Fruit fly (Drosophila melanogaster) whole organism, embryonic: ENCODE data around the gene PNKP.

Experiments used
- Asciz ChIP-seq: fragments of 200-800 bp; sonication (Bioruptor generic); optimal IDR thresholded peaks from 2 replicates; lab custom pipeline; 2017; ENCODE audit warnings: missing biosample characterization, mild to moderate bottlenecking, missing genetic modification characterization, missing genetic modification reagents
- Bteb2 ChIP-seq: fragments of 200-800 bp; sonication (Bioruptor generic); optimal IDR thresholded peaks from 2 replicates; lab custom pipeline; 2016; ENCODE audit warnings: missing biosample characterization, missing genetic modification characterization
- CG11560 ChIP-seq: fragments of 200-800 bp; sonication (Bioruptor generic); IDR thresholded peaks from 3 replicates; pipeline ENCODE4 v1.3.6; 2022; ENCODE audit warnings: missing biosample characterization, missing genetic modification characterization
- CG12391 ChIP-seq: fragments of 200-800 bp; sonication (Bioruptor generic); optimal IDR thresholded peaks from 3 replicates; lab custom pipeline; 2018; ENCODE audit warnings: missing biosample characterization, mild to moderate bottlenecking, missing genetic modification characterization, moderate library complexity
- CG13296 ChIP-seq: fragments of 200-800 bp; sonication (Bioruptor generic); optimal IDR thresholded peaks from 3 replicates; lab custom pipeline; 2018; ENCODE audit warnings: missing biosample characterization, mild to moderate bottlenecking, missing genetic modification characterization
- CG16813 ChIP-seq: fragments of 200-800 bp; sonication (Bioruptor generic); IDR thresholded peaks from 3 replicates; pipeline ENCODE4 v1.3.6; 2022; ENCODE audit warnings: missing biosample characterization, missing genetic modification characterization; ENCODE audit not compliant: partially characterized antibody
- CG17568 ChIP-seq: fragments of 200-800 bp; sonication (Bioruptor generic); optimal IDR thresholded peaks from 2 replicates; lab custom pipeline; 2018; ENCODE audit warnings: missing biosample characterization, mild to moderate bottlenecking, missing genetic modification characterization, moderate library complexity
- CG2116 ChIP-seq: fragments of 200-800 bp; sonication (Bioruptor generic); optimal IDR thresholded peaks from 3 replicates; lab custom pipeline; 2018; ENCODE audit warnings: missing biosample characterization, mild to moderate bottlenecking, missing genetic modification characterization
- CG30020 ChIP-seq: fragments of 200-800 bp; optimal IDR thresholded peaks from 2 replicates; lab custom pipeline; 2019; ENCODE audit warnings: missing biosample characterization, mild to moderate bottlenecking, missing genetic modification characterization, moderate library complexity
- CG43689 ChIP-seq: fragments of 200-800 bp; sonication (Bioruptor generic); IDR thresholded peaks from 2 replicates; pipeline ENCODE4 v1.3.6; 2022; ENCODE audit warnings: missing biosample characterization, missing genetic modification characterization
- CG4854 ChIP-seq: fragments of 200-800 bp; sonication (Bioruptor generic); optimal IDR thresholded peaks from 2 replicates; lab custom pipeline; 2016; ENCODE audit warnings: missing biosample characterization, missing genetic modification characterization, inconsistent platforms
- CG6683 ChIP-seq: fragments of 200-800 bp; sonication (Bioruptor generic); optimal IDR thresholded peaks from 2 replicates; lab custom pipeline; 2017; ENCODE audit warnings: missing biosample characterization, mild to moderate bottlenecking, missing genetic modification characterization, missing genetic modification reagents
- CG8924 ChIP-seq: fragments of 200-800 bp; optimal IDR thresholded peaks from 3 replicates; lab custom pipeline; 2019; ENCODE audit warnings: missing biosample characterization, mild to moderate bottlenecking, missing genetic modification characterization, moderate library complexity
- CG9727 ChIP-seq: fragments of 200-800 bp; sonication (Bioruptor generic); optimal IDR thresholded peaks from 3 replicates; lab custom pipeline; 2017; ENCODE audit warnings: missing biosample characterization, mild to moderate bottlenecking, missing genetic modification characterization
- D ChIP-seq, 2 experiments: fragments of 200-800 bp in 1 of 2; fragments of >200 bp in 1 of 2; sonication (Bioruptor generic) in 1 of 2; optimal IDR thresholded peaks; 2 replicates in 1 of 2; 3 replicates in 1 of 2; lab custom pipeline; 2017; ENCODE audit warnings: mild to moderate bottlenecking in 1 of 2, missing biosample characterization in 1 of 2, missing genetic modification characterization in 1 of 2, missing genetic modification reagents in 1 of 2
- Dfd ChIP-seq, 2 experiments: fragments of >200 bp; optimal IDR thresholded peaks; 2 replicates each; lab custom pipeline; 2017; ENCODE audit warnings: missing biosample characterization in 2 of 2, missing genetic modification characterization in 2 of 2
- Dip3 ChIP-seq: fragments of 200-800 bp; sonication (Bioruptor generic); optimal IDR thresholded peaks from 3 replicates; lab custom pipeline; 2016; ENCODE audit warnings: missing biosample characterization, missing genetic modification characterization
- Dll ChIP-seq: fragments of 200-800 bp; sonication (Bioruptor generic); IDR thresholded peaks from 4 replicates; pipeline ENCODE4 v1.3.6; 2022; ENCODE audit warnings: missing biosample characterization, missing genetic modification characterization; ENCODE audit not compliant: partially characterized antibody
- Doc3 ChIP-seq: fragments of 200-800 bp; sonication (Bioruptor generic); IDR thresholded peaks from 3 replicates; pipeline ENCODE4 v1.3.6; 2022; ENCODE audit warnings: missing biosample characterization, missing genetic modification characterization; ENCODE audit not compliant: partially characterized antibody
- Dp ChIP-seq: fragments of 200-800 bp; sonication (Bioruptor generic); optimal IDR thresholded peaks from 2 replicates; lab custom pipeline; 2018; ENCODE audit warnings: missing biosample characterization, mild to moderate bottlenecking, missing genetic modification characterization, moderate library complexity
- ERR ChIP-seq: fragments of 200-800 bp; sonication (Bioruptor generic); optimal IDR thresholded peaks from 2 replicates; lab custom pipeline; 2016; ENCODE audit warnings: missing biosample characterization, missing genetic modification characterization
- H15 ChIP-seq: fragments of 200-800 bp; sonication (Bioruptor generic); IDR thresholded peaks from 3 replicates; pipeline ENCODE4 v1.3.6; 2022; ENCODE audit warnings: missing biosample characterization, missing genetic modification characterization
- Hmx ChIP-seq: fragments of 200-800 bp; sonication (Bioruptor generic); optimal IDR thresholded peaks from 2 replicates; lab custom pipeline; 2016; ENCODE audit warnings: missing biosample characterization, missing genetic modification characterization
- Hr78 ChIP-seq, 2 experiments: fragments of 200-800 bp in 1 of 2; fragments of >200 bp in 1 of 2; sonication (Bioruptor generic) in 1 of 2; optimal IDR thresholded peaks; 2 replicates each; lab custom pipeline; 2017 to 2019; ENCODE audit warnings: missing biosample characterization in 2 of 2, missing genetic modification characterization in 2 of 2, mild to moderate bottlenecking in 1 of 2, moderate library complexity in 1 of 2
- Lpt ChIP-seq: fragments of >200 bp; optimal IDR thresholded peaks from 2 replicates; lab custom pipeline; 2018; ENCODE audit warnings: missing biosample characterization, missing genetic modification characterization
- MESR4 ChIP-seq: fragments of 200-800 bp; sonication (Bioruptor generic); optimal IDR thresholded peaks from 2 replicates; lab custom pipeline; 2018; ENCODE audit warnings: missing biosample characterization, mild to moderate bottlenecking, missing genetic modification characterization, moderate library complexity
- Rfx ChIP-seq: fragments of 200-800 bp; sonication (Bioruptor generic); IDR thresholded peaks from 2 replicates; pipeline ENCODE4 v1.3.6; 2022; ENCODE audit warnings: missing biosample characterization, missing genetic modification characterization
- Sin3A ChIP-seq: fragments of >200 bp; optimal IDR thresholded peaks from 2 replicates; lab custom pipeline; 2018
- Sox102F ChIP-seq: fragments of 200-800 bp; sonication (Bioruptor generic); optimal IDR thresholded peaks from 2 replicates; lab custom pipeline; 2018; ENCODE audit warnings: missing biosample characterization, mild to moderate bottlenecking, missing genetic modification characterization, moderate library complexity
- Vsx1 ChIP-seq: fragments of 200-800 bp; sonication (Bioruptor generic); optimal IDR thresholded peaks from 2 replicates; lab custom pipeline; 2017; ENCODE audit warnings: missing biosample characterization, mild to moderate bottlenecking, missing genetic modification characterization, missing genetic modification reagents
- bcd ChIP-seq: fragments of 200-800 bp; sonication (Bioruptor generic); optimal IDR thresholded peaks from 2 replicates; lab custom pipeline; 2017; ENCODE audit warnings: missing biosample characterization, mild to moderate bottlenecking, missing genetic modification characterization
- chn ChIP-seq: fragments of 200-800 bp; sonication (Bioruptor generic); optimal IDR thresholded peaks from 2 replicates; lab custom pipeline; 2016; ENCODE audit warnings: missing biosample characterization, missing genetic modification characterization
- crp ChIP-seq, 2 experiments: fragments of 200-800 bp; sonication (Bioruptor generic); optimal IDR thresholded peaks; 2 replicates in 1 of 2; 3 replicates in 1 of 2; lab custom pipeline; 2017; ENCODE audit warnings: missing biosample characterization in 2 of 2, missing genetic modification characterization in 2 of 2, mild to moderate bottlenecking in 1 of 2, moderate library complexity in 1 of 2
- cwo ChIP-seq: fragments of 200-800 bp; sonication (Bioruptor generic); optimal IDR thresholded peaks from 3 replicates; lab custom pipeline; 2017; ENCODE audit warnings: missing biosample characterization, missing genetic modification characterization, mild to moderate bottlenecking, moderate library complexity, missing genetic modification reagents
- dmrt99B ChIP-seq: fragments of 200-800 bp; sonication (Bioruptor generic); optimal IDR thresholded peaks from 2 replicates; lab custom pipeline; 2018; ENCODE audit warnings: missing biosample characterization, mild to moderate bottlenecking, missing genetic modification characterization, moderate library complexity
- exex ChIP-seq: fragments of 200-800 bp; sonication (Bioruptor generic); optimal IDR thresholded peaks from 4 replicates; lab custom pipeline; 2018; ENCODE audit warnings: missing biosample characterization, mild to moderate bottlenecking, missing genetic modification characterization, moderate library complexity
- gsb ChIP-seq: fragments of 200-800 bp; sonication (Bioruptor generic); IDR thresholded peaks from 2 replicates; pipeline ENCODE4 v1.3.6; 2022; ENCODE audit warnings: missing biosample characterization, missing genetic modification characterization
- h ChIP-seq: fragments of >200 bp; optimal IDR thresholded peaks from 2 replicates; lab custom pipeline; 2017
- hbn ChIP-seq: fragments of 200-800 bp; sonication (Bioruptor generic); IDR thresholded peaks from 2 replicates; pipeline ENCODE4 v1.3.6; 2022; ENCODE audit warnings: missing biosample characterization, missing genetic modification characterization; ENCODE audit not compliant: partially characterized antibody
- nerfin-1 ChIP-seq: fragments of 200-800 bp; sonication (Bioruptor generic); optimal IDR thresholded peaks from 3 replicates; lab custom pipeline; 2019; ENCODE audit warnings: missing biosample characterization, mild to moderate bottlenecking, missing genetic modification characterization, moderate library complexity
- psq ChIP-seq: fragments of 200-800 bp; sonication (Bioruptor generic); optimal IDR thresholded peaks from 2 replicates; lab custom pipeline; 2017; ENCODE audit warnings: missing biosample characterization, missing genetic modification characterization
- sc ChIP-seq, 3 experiments: fragments of >200 bp in 2 of 3; fragments of 200-800 bp in 1 of 3; sonication (Bioruptor generic) in 1 of 3; optimal IDR thresholded peaks; 2 replicates in 2 of 3; 3 replicates in 1 of 3; lab custom pipeline; 2017; ENCODE audit warnings: mild to moderate bottlenecking in 1 of 3, missing biosample characterization in 1 of 3, missing genetic modification characterization in 1 of 3, missing genetic modification reagents in 1 of 3
- shn ChIP-seq: fragments of 200-800 bp; sonication (Bioruptor generic); optimal IDR thresholded peaks from 3 replicates; lab custom pipeline; 2016; ENCODE audit warnings: missing biosample characterization, missing genetic modification characterization
- sug ChIP-seq: fragments of 200-800 bp; optimal IDR thresholded peaks from 2 replicates; lab custom pipeline; 2019; ENCODE audit warnings: missing biosample characterization, mild to moderate bottlenecking, missing genetic modification characterization, moderate library complexity
- tio ChIP-seq: fragments of 200-800 bp; sonication (Bioruptor generic); optimal IDR thresholded peaks from 2 replicates; lab custom pipeline; 2017; ENCODE audit warnings: missing biosample characterization, missing genetic modification characterization, inconsistent platforms
- unc-4 ChIP-seq: fragments of 200-800 bp; sonication (Bioruptor generic); IDR thresholded peaks from 2 replicates; pipeline ENCODE4 v1.3.6; 2022; ENCODE audit warnings: missing biosample characterization, missing genetic modification characterization; ENCODE audit not compliant: partially characterized antibody
- unpg ChIP-seq: fragments of 200-800 bp; sonication (Bioruptor generic); optimal IDR thresholded peaks from 3 replicates; lab custom pipeline; 2018; ENCODE audit warnings: missing biosample characterization, mild to moderate bottlenecking, missing genetic modification characterization, moderate library complexity
- yki ChIP-seq: fragments of >200 bp; optimal IDR thresholded peaks from 3 replicates; lab custom pipeline; 2018
- zen ChIP-seq: fragments of 200-800 bp; sonication (Bioruptor generic); optimal IDR thresholded peaks from 3 replicates; lab custom pipeline; 2018; ENCODE audit warnings: missing biosample characterization, mild to moderate bottlenecking, missing genetic modification characterization, moderate library complexity
- zfh1 ChIP-seq: fragments of 200-800 bp; sonication (Bioruptor generic); IDR thresholded peaks from 3 replicates; pipeline ENCODE4 v1.3.6; 2022; ENCODE audit warnings: missing biosample characterization, missing genetic modification characterization

Gene PNKP

dm6 chr3R:8340675-8341275, 2.5 kb downstream of the PNKP start, which contains the start of the genes COX7A and Arl2 (continued):
- TF ChIP-seq D (optimal IDR thresholded peaks at IDR 0.05; lab: Kevin White, UChicago) (no peak), D (GFP tag; optimal IDR thresholded peaks at IDR 0.05; lab: Kevin White, UChicago) (no peak), Bteb2 (no peak), Vsx1 (no peak), CG8924 (tag; lab: Kevin White, UChicago) (peak; percentile 77), zen (no peak), hbn (GFP tag; lab: Robert Waterston, UW) (peak; percentile 95), Sox102F (no peak), yki (no peak), CG13296 (no peak), CG12391 (tag; lab: Kevin White, UChicago) (peak; percentile 17), crp (GFP tag; optimal IDR thresholded peaks at IDR 0.05; lab: Kevin White, UChicago) (peak; percentile 34 to 83), CG4854 (GFP tag; lab: Kevin White, UChicago) (no peak), CG9727 (GFP tag; lab: Kevin White, UChicago) (no peak), nerfin-1 (peak; percentile 14), unc-4 (peak; percentile 95), zfh1 (no peak), psq (GFP tag; lab: Kevin White, UChicago) (no peak), unpg (no peak), Doc3 (GFP tag; lab: Robert Waterston, UW) (peak; percentile 87), exex (tag; lab: Kevin White, UChicago) (no peak), shn (GFP tag; lab: Kevin White, UChicago) (no peak), chn (GFP tag; lab: Kevin White, UChicago) (no peak), Sin3A (lab: Kevin White, UChicago) (peak; percentile 30), CG43689 (GFP tag; lab: Robert Waterston, UW) (no peak), H15 (no peak), gsb (GFP tag; lab: Robert Waterston, UW) (no peak), dmrt99B (tag; lab: Kevin White, UChicago) (no peak), Dll (GFP tag; lab: Robert Waterston, UW) (peak; percentile 94), Lpt (GFP tag; lab: Kevin White, UChicago) (no peak), Rfx (GFP tag; lab: Robert Waterston, UW) (no peak), CG30020 (tag; lab: Kevin White, UChicago) (peak; percentile 42)
- TF ChIP-seq, all 482 proteins: peak for 88

DNA sequence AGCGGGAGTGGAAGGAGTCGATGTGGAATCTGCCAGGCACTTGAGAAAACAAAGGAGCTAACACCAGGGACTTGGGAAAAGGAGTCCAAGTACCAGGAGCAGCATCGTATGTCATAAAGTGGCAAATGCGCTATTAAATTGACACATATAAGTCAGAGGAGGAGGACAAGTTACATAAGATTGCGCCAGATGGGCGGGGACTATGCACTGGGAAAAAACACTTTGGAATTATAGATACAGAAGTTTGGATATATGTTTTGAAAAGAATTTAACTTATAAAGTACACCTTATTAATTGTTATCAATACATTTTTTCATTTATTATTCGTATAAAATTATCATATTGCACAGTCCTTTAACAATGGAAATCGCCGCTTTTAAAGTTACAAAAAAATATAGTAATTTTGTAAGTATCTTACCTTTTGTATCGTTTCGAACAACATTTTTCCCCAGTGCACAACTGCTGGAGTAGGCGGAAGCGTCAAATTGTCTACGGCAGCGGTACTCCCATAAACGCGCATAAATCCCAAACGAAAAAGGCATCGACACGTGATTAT, 7.2 kb downstream of the PNKP start:
- TF ChIP-seq cwo (GFP tag; lab: Kevin White, UChicago), result no peak
- TF ChIP-seq CG17568 (GFP tag; lab: Kevin White, UChicago), result no peak
- no peak for TF ChIP-seq Dll (GFP tag; lab: Robert Waterston, UW)
- no peak for TF ChIP-seq sug (tag; lab: Kevin White, UChicago)
- no peak for TF ChIP-seq MESR4 (GFP tag; lab: Kevin White, UChicago)
- no peak for TF ChIP-seq ERR (GFP tag; lab: Kevin White, UChicago)
- no peak for TF ChIP-seq Dp (GFP tag; lab: Kevin White, UChicago)
- TF ChIP-seq h, result no peak
- no peak for TF ChIP-seq Hmx (GFP tag; lab: Kevin White, UChicago)
- no peak for TF ChIP-seq Dfd (GFP tag; optimal IDR thresholded peaks at IDR 0.05; lab: Kevin White, UChicago)
- no peak for TF ChIP-seq CG16813 (GFP tag; lab: Robert Waterston, UW)
- no peak for TF ChIP-seq tio (GFP tag; lab: Kevin White, UChicago)
- no peak for TF ChIP-seq CG6683 (GFP tag; lab: Kevin White, UChicago)
- TF ChIP-seq sc (optimal IDR thresholded peaks at IDR 0.05; lab: Kevin White, UChicago), result no peak
- no peak for TF ChIP-seq sc (GFP tag; optimal IDR thresholded peaks at IDR 0.05; lab: Kevin White, UChicago)
- no peak for TF ChIP-seq bcd (GFP tag; lab: Kevin White, UChicago)
- no peak for TF ChIP-seq CG2116 (GFP tag; lab: Kevin White, UChicago)
- no peak for TF ChIP-seq Hr78 (GFP tag; optimal IDR thresholded peaks at IDR 0.05; lab: Kevin White, UChicago)
- TF ChIP-seq Asciz (GFP tag; lab: Kevin White, UChicago), result no peak
- TF ChIP-seq Dip3, result no peak
- TF ChIP-seq CG11560 (tag; lab: Robert Waterston, UW), result no peak
